Worm (Caenorhabditis elegans) whole organism, L1 larva: ENCODE results near the gene ssp-33.

Experiments used
- C04F5.9 ChIP-seq: sonication (generic microtip); optimal IDR thresholded peaks from 2 replicates; lab custom pipeline; 2016; ENCODE audit warnings: missing genetic modification characterization, missing compliant biosample characterization
- C16A3.4 ChIP-seq: fragments of 150-350 bp; optimal IDR thresholded peaks from 2 replicates; lab custom pipeline; 2014; ENCODE audit warnings: missing biosample characterization, missing genetic modification characterization
- Y116A8C.19 ChIP-seq: sonication (generic microtip); optimal IDR thresholded peaks from 2 replicates; lab custom pipeline; 2016; ENCODE audit warnings: missing compliant biosample characterization, missing genetic modification characterization, borderline replicate concordance
- aly-2 ChIP-seq: fragments of 150-350 bp; optimal IDR thresholded peaks from 2 replicates; lab custom pipeline; 2014; ENCODE audit warnings: missing biosample characterization, missing genetic modification characterization
- blmp-1 ChIP-seq: fragments of 150-350 bp; optimal IDR thresholded peaks from 2 replicates; lab custom pipeline; 2014; ENCODE audit warnings: missing biosample characterization, missing genetic modification characterization
- ceh-82 ChIP-seq, 3 experiments: fragments of 150-350 bp in 1 of 3; sonication (generic microtip) in 2 of 3; optimal IDR thresholded peaks; 2 replicates each; lab custom pipeline; 2014 to 2017; ENCODE audit warnings: missing biosample characterization in 3 of 3, missing genetic modification characterization in 3 of 3
- ceh-88 ChIP-seq: fragments of 200-800 bp; sonication (Bioruptor generic); IDR thresholded peaks from 2 replicates; pipeline ENCODE4 v1.3.6; 2022; ENCODE audit warnings: missing genetic modification characterization, missing compliant biosample characterization
- ces-1 ChIP-seq: fragments of 150-350 bp; optimal IDR thresholded peaks from 2 replicates; lab custom pipeline; 2014; ENCODE audit warnings: missing biosample characterization, missing genetic modification reagents, missing genetic modification characterization
- dpl-1 ChIP-seq, 3 experiments: fragments of 150-350 bp in 2 of 3; sonication (generic microtip) in 1 of 3; optimal IDR thresholded peaks; 2 replicates each; lab custom pipeline; 2014 to 2017; ENCODE audit warnings: missing biosample characterization in 3 of 3, missing genetic modification characterization in 3 of 3, missing genetic modification reagents in 3 of 3
- dsc-1 ChIP-seq: sonication (generic microtip); optimal IDR thresholded peaks from 2 replicates; lab custom pipeline; 2016; ENCODE audit warnings: mild to moderate bottlenecking, missing genetic modification characterization, missing compliant biosample characterization
- efl-1 ChIP-seq, 4 experiments: fragments of 150-350 bp; optimal IDR thresholded peaks in 3 of 4; peaks in 1 of 4; 1 replicate in 1 of 4; 2 replicates in 3 of 4; lab custom pipeline; 2014; ENCODE audit warnings: missing biosample characterization in 2 of 4, missing genetic modification characterization in 2 of 4, missing genetic modification reagents in 2 of 4
- efl-3 ChIP-seq: fragments of 200-800 bp; sonication (Bioruptor generic); optimal IDR thresholded peaks from 2 replicates; lab custom pipeline; 2018; ENCODE audit warnings: mild to moderate bottlenecking, missing genetic modification characterization, missing compliant biosample characterization
- egl-27 ChIP-seq, 2 experiments: fragments of 150-350 bp in 1 of 2; sonication (generic microtip); optimal IDR thresholded peaks; 3 replicates each; lab custom pipeline; 2017 to 2018; ENCODE audit warnings: missing biosample characterization in 2 of 2, missing genetic modification characterization in 2 of 2, missing genetic modification reagents in 2 of 2
- elt-3 ChIP-seq, 6 experiments: fragments of 150-350 bp in 1 of 6; sonication (generic microtip); optimal IDR thresholded peaks; 2 replicates each; lab custom pipeline; 2017 to 2018; ENCODE audit warnings: missing biosample characterization in 6 of 6, missing genetic modification characterization in 6 of 6, inconsistent platforms in 1 of 6
- ets-5 ChIP-seq: fragments of 200-800 bp; sonication (Bioruptor generic); IDR thresholded peaks from 2 replicates; pipeline ENCODE4 v1.3.6; 2022; ENCODE audit warnings: missing genetic modification characterization, missing compliant biosample characterization
- fkh-10 ChIP-seq: sonication (generic microtip); optimal IDR thresholded peaks from 2 replicates; lab custom pipeline; 2017; ENCODE audit warnings: missing biosample characterization, missing genetic modification reagents, missing genetic modification characterization
- fkh-4 ChIP-seq: sonication (generic microtip); optimal IDR thresholded peaks from 2 replicates; lab custom pipeline; 2016; ENCODE audit warnings: missing compliant biosample characterization, missing genetic modification characterization, borderline replicate concordance
- fkh-8 ChIP-seq: sonication (generic microtip); optimal IDR thresholded peaks from 2 replicates; lab custom pipeline; 2016; ENCODE audit warnings: mild to moderate bottlenecking, missing genetic modification characterization, missing compliant biosample characterization
- fos-1 ChIP-seq: fragments of 150-350 bp; optimal IDR thresholded peaks from 2 replicates; lab custom pipeline; 2014; ENCODE audit warnings: missing biosample characterization, missing genetic modification characterization
- hlh-17 ChIP-seq: fragments of 200-800 bp; sonication (Bioruptor generic); optimal IDR thresholded peaks from 2 replicates; lab custom pipeline; 2018; ENCODE audit warnings: missing genetic modification characterization, mild to moderate bottlenecking, missing compliant biosample characterization, moderate library complexity, borderline replicate concordance
- isw-1 ChIP-seq: fragments of 200-800 bp; sonication (Bioruptor generic); IDR thresholded peaks from 2 replicates; pipeline ENCODE4 v1.3.6; 2022; ENCODE audit warnings: missing genetic modification characterization, missing compliant biosample characterization
- jun-1 ChIP-seq: fragments of 150-350 bp; optimal IDR thresholded peaks from 2 replicates; lab custom pipeline; 2014; ENCODE audit warnings: missing biosample characterization, missing genetic modification reagents, missing genetic modification characterization
- lin-13 ChIP-seq: fragments of 150-350 bp; optimal IDR thresholded peaks from 2 replicates; lab custom pipeline; 2014; ENCODE audit warnings: missing biosample characterization, missing genetic modification reagents, missing genetic modification characterization
- lin-14 ChIP-seq: fragments of 200-800 bp; sonication (Bioruptor generic); optimal IDR thresholded peaks from 2 replicates; lab custom pipeline; 2018; ENCODE audit warnings: mild to moderate bottlenecking, missing genetic modification characterization, moderate library complexity, missing compliant biosample characterization
- lin-35 ChIP-seq, 2 experiments: fragments of 150-350 bp; optimal IDR thresholded peaks; 2 replicates each; lab custom pipeline; 2014; ENCODE audit warnings: missing biosample characterization in 2 of 2, missing genetic modification characterization in 2 of 2, missing genetic modification reagents in 2 of 2
- mep-1 ChIP-seq: fragments of 150-350 bp; optimal IDR thresholded peaks from 2 replicates; lab custom pipeline; 2014; ENCODE audit warnings: missing biosample characterization, missing genetic modification characterization
- nhr-19 ChIP-seq: fragments of 200-800 bp; sonication (Bioruptor generic); conservative IDR thresholded peaks from 2 replicates; pipeline ENCODE4 v1.3.6; 2022; ENCODE audit warnings: missing genetic modification characterization, missing compliant biosample characterization
- nhr-20 ChIP-seq: sonication (generic microtip); optimal IDR thresholded peaks from 2 replicates; lab custom pipeline; 2016; ENCODE audit warnings: mild to moderate bottlenecking, missing genetic modification characterization, missing compliant biosample characterization
- nhr-71 ChIP-seq: sonication (generic microtip); optimal IDR thresholded peaks from 2 replicates; lab custom pipeline; 2016; ENCODE audit warnings: mild to moderate bottlenecking, missing genetic modification characterization, moderate library complexity, missing compliant biosample characterization
- nhr-76 ChIP-seq: sonication (generic microtip); optimal IDR thresholded peaks from 2 replicates; lab custom pipeline; 2017; ENCODE audit warnings: missing biosample characterization, missing genetic modification characterization
- nhr-85 ChIP-seq: sonication (generic microtip); peaks from one replicate; lab custom pipeline; 2016; ENCODE audit warnings: missing genetic modification characterization, inconsistent platforms, missing compliant biosample characterization
- pag-3 ChIP-seq: sonication (generic microtip); optimal IDR thresholded peaks from 2 replicates; lab custom pipeline; 2017; ENCODE audit warnings: missing genetic modification characterization, mild to moderate bottlenecking, missing compliant biosample characterization, antibody characterized with exemption, borderline replicate concordance; ENCODE audit not compliant: insufficient read depth
- pqm-1 ChIP-seq: sonication (generic microtip); optimal IDR thresholded peaks from 3 replicates; lab custom pipeline; 2017; ENCODE audit warnings: missing biosample characterization, missing genetic modification characterization
- rnt-1 ChIP-seq: sonication (generic microtip); optimal IDR thresholded peaks from 2 replicates; lab custom pipeline; 2016; ENCODE audit warnings: mild to moderate bottlenecking, missing genetic modification characterization, moderate library complexity, missing compliant biosample characterization
- skn-1 ChIP-seq: fragments of 150-350 bp; optimal IDR thresholded peaks from 2 replicates; lab custom pipeline; 2014; ENCODE audit warnings: missing biosample characterization, missing genetic modification characterization
- snpc-4 ChIP-seq: fragments of 150-350 bp; optimal IDR thresholded peaks from 2 replicates; lab custom pipeline; 2014; ENCODE audit warnings: missing biosample characterization, missing genetic modification characterization
- tbx-2 ChIP-seq: sonication (generic microtip); optimal IDR thresholded peaks from 2 replicates; lab custom pipeline; 2016; ENCODE audit warnings: missing genetic modification characterization, missing compliant biosample characterization
- unc-30 ChIP-seq: sonication (generic microtip); optimal IDR thresholded peaks from 2 replicates; lab custom pipeline; 2017; ENCODE audit warnings: missing biosample characterization, missing genetic modification characterization
- unc-86 ChIP-seq: sonication (generic microtip); optimal IDR thresholded peaks from 2 replicates; lab custom pipeline; 2016; ENCODE audit warnings: missing genetic modification characterization, missing compliant biosample characterization
- zag-1 ChIP-seq: fragments of 150-350 bp; optimal IDR thresholded peaks from 2 replicates; lab custom pipeline; 2014; ENCODE audit warnings: missing biosample characterization, missing genetic modification characterization
- zip-4 ChIP-seq: fragments of 200-800 bp; sonication (Bioruptor generic); optimal IDR thresholded peaks from 2 replicates; lab custom pipeline; 2018; ENCODE audit warnings: mild to moderate bottlenecking, missing genetic modification characterization, moderate library complexity, missing compliant biosample characterization
- ztf-4 ChIP-seq: fragments of 150-350 bp; optimal IDR thresholded peaks from 2 replicates; lab custom pipeline; 2014; ENCODE audit warnings: missing biosample characterization, missing genetic modification characterization

The ssp-33 gene

ce11 chrV:14689060-14689750 is 22.0 kb upstream of the ssp-33 start, which contains the start of gene gasr-8:
gasr-8 (plus strand) TSS chrV:14689110.
- TF ChIP-seq fkh-8 (tag; lab: Kevin White, UChicago) (peak; percentile 54), lin-35 (GFP tag; optimal IDR thresholded peaks at IDR 0.05; lab: Kevin White, UChicago) (peak in 1 of 2 experiments; percentile 16), hlh-17 (GFP tag; lab: Kevin White, UChicago) (no peak), efl-1 (optimal IDR thresholded peaks at IDR 0.05; lab: Kevin White, UChicago) (no peak), efl-1 (GFP tag; optimal IDR thresholded peaks at IDR 0.05 in 1 of 2; lab: Kevin White, UChicago) (peak in 1 of 2 experiments; percentile 41), fkh-4 (no peak), nhr-85 (tag; lab: Kevin White, UChicago) (peak; percentile 20)

ce11 chrV:14695713-14696112 is 15.5 kb upstream of the ssp-33 start:
- TF ChIP-seq rnt-1 (tag; lab: Kevin White, UChicago) (peak; percentile 22), pag-3 (tag; lab: Kevin White, UChicago) (peak; percentile 71), unc-30 (tag; lab: Kevin White, UChicago) (no peak), elt-3 (tag; optimal IDR thresholded peaks at IDR 0.05; lab: Kevin White, UChicago) (no peak)

- TF ChIP-seq C16A3.4 (peak; percentile 52), lin-13 (peak; percentile 1), ceh-82 (tag; optimal IDR thresholded peaks at IDR 0.05; lab: Kevin White, UChicago) (peak; percentile 33 to 45 (median 38)), zag-1 (tag; lab: Kevin White, UChicago) (no peak), mep-1 (peak; percentile 92), ceh-88 (GFP tag; lab: Robert Waterston, UW) (no peak), elt-3 (tag; optimal IDR thresholded peaks at IDR 0.05; lab: Kevin White, UChicago) (peak in 1 of 6 experiments; percentile 6), ztf-4 (tag; lab: Kevin White, UChicago) (peak; percentile 43), dpl-1 (GFP tag; optimal IDR thresholded peaks at IDR 0.05; lab: Kevin White, UChicago) (peak; percentile 41 to 62 (median 44)), efl-1 (optimal IDR thresholded peaks at IDR 0.05; lab: Kevin White, UChicago) (peak; percentile 67 to 75), efl-1 (GFP tag; optimal IDR thresholded peaks at IDR 0.05 in 1 of 2; lab: Kevin White, UChicago) (peak; percentile 40 to 94), nhr-85 (tag; lab: Kevin White, UChicago) (peak; percentile 41), ces-1 (GFP tag; lab: Kevin White, UChicago) (no peak), rnt-1 (tag; lab: Kevin White, UChicago) (peak; percentile 64), lin-14 (GFP tag; lab: Kevin White, UChicago) (peak; percentile 98), C04F5.9 (no peak), fkh-10 (GFP tag; lab: Kevin White, UChicago) (peak; percentile 5), blmp-1 (tag; lab: Kevin White, UChicago) (peak; percentile 51), isw-1 (GFP tag; lab: Robert Waterston, UW) (no peak), nhr-76 (tag; lab: Kevin White, UChicago) (no peak), lin-35 (GFP tag; optimal IDR thresholded peaks at IDR 0.05; lab: Kevin White, UChicago) (peak; percentile 57 to 65), dsc-1 (tag; lab: Kevin White, UChicago) (peak; percentile 68), pag-3 (tag; lab: Kevin White, UChicago) (peak; percentile 99), zip-4 (no peak), aly-2 (peak; percentile 5), jun-1 (tag; lab: Kevin White, UChicago) (peak; percentile 49), snpc-4 (tag; lab: Kevin White, UChicago) (peak; percentile 60), fos-1 (peak; percentile 75), nhr-19 (peak; percentile 62), unc-86 (tag; lab: Kevin White, UChicago) (peak; percentile 18), nhr-71 (peak; percentile 85), unc-30 (tag; lab: Kevin White, UChicago) (no peak), hlh-17 (GFP tag; lab: Kevin White, UChicago) (no peak), nhr-20 (tag; lab: Kevin White, UChicago) (peak; percentile 76), egl-27 (tag; optimal IDR thresholded peaks at IDR 0.05; lab: Kevin White, UChicago) (peak in 1 of 2 experiments; percentile 42), skn-1 (tag; lab: Kevin White, UChicago) (peak; percentile 47), efl-3 (GFP tag; lab: Kevin White, UChicago) (no peak), ets-5 (no peak), tbx-2 (peak; percentile 33), pqm-1 (no peak), fkh-8 (tag; lab: Kevin White, UChicago) (no peak), Y116A8C.19 (tag; lab: Kevin White, UChicago) (no peak)
Observed at ce11 chrV:14696604-14697307, 14.4 kb upstream of the ssp-33 start, which contains the start of gene unc-112. unc-112 (minus strand) TSS chrV:14696654.
